Worm (Caenorhabditis elegans) whole organism, early embryonic: ENCODE results near the gene T06A10.2.

ENCODE experiments used
- B0310.2 ChIP-seq: sonication (generic microtip); optimal IDR thresholded peaks from 2 replicates; lab custom pipeline; 2016; ENCODE audit warnings: mild to moderate bottlenecking, missing genetic modification characterization, missing compliant biosample characterization
- F13C5.2 ChIP-seq: sonication (generic microtip); optimal IDR thresholded peaks from 2 replicates; lab custom pipeline; 2017; ENCODE audit warnings: mild to moderate bottlenecking, missing genetic modification characterization, inconsistent platforms, missing compliant biosample characterization
- aly-1 ChIP-seq: sonication (generic microtip); optimal IDR thresholded peaks from 2 replicates; lab custom pipeline; 2016; ENCODE audit warnings: missing genetic modification characterization, missing compliant biosample characterization
- ama-1 ChIP-seq: fragments of 150-350 bp; optimal IDR thresholded peaks from 2 replicates; lab custom pipeline; 2014
- ceh-36 ChIP-seq: sonication (generic microtip); optimal IDR thresholded peaks from 2 replicates; lab custom pipeline; 2016; ENCODE audit warnings: missing genetic modification characterization, inconsistent platforms, missing compliant biosample characterization
- ets-7 ChIP-seq: sonication (generic microtip); optimal IDR thresholded peaks from 2 replicates; lab custom pipeline; 2016; ENCODE audit warnings: missing genotype, missing genetic modification characterization, missing compliant biosample characterization
- flt-1 ChIP-seq: fragments of 200-800 bp; sonication (Bioruptor generic); IDR thresholded peaks from 2 replicates; pipeline ENCODE4 v1.3.6; 2022; ENCODE audit warnings: missing genetic modification characterization, missing compliant biosample characterization
- hmbx-1 ChIP-seq: sonication (generic microtip); optimal IDR thresholded peaks from 2 replicates; lab custom pipeline; 2016; ENCODE audit warnings: mild to moderate bottlenecking, missing genetic modification characterization, missing compliant biosample characterization
- hmg-4 ChIP-seq: fragments of 200-800 bp; sonication (Bioruptor generic); optimal IDR thresholded peaks from 2 replicates; lab custom pipeline; 2018; ENCODE audit warnings: mild to moderate bottlenecking, missing genetic modification characterization, missing compliant biosample characterization
- hnd-1 ChIP-seq: sonication (generic microtip); optimal IDR thresholded peaks from 2 replicates; lab custom pipeline; 2016; ENCODE audit warnings: missing genetic modification characterization, missing compliant biosample characterization
- pes-1 ChIP-seq: fragments of 200-800 bp; sonication (Bioruptor generic); IDR thresholded peaks from 2 replicates; pipeline ENCODE4 v1.3.6; 2022; ENCODE audit warnings: missing genetic modification reagents, missing genetic modification characterization, missing compliant biosample characterization
- tbx-11 ChIP-seq: fragments of 200-800 bp; sonication (Bioruptor generic); IDR thresholded peaks from 2 replicates; pipeline ENCODE4 v1.3.6; 2022; ENCODE audit warnings: missing genetic modification characterization, missing compliant biosample characterization

ce11 chrIV:16920041-16920440 lies 24.7 kb downstream of the T06A10.2 start, which contains the start of gene nep-23:
- TF ChIP-seq ama-1 (lab: Kevin White, UChicago) = no peak
- TF ChIP-seq pes-1 (GFP tag; lab: Robert Waterston, UW) = no peak
- TF ChIP-seq tbx-11 (GFP tag; lab: Robert Waterston, UW) = no peak
- no peak for TF ChIP-seq flt-1 (GFP tag; lab: Robert Waterston, UW)
- no peak for TF ChIP-seq ceh-36 (tag; lab: Kevin White, UChicago)
- no peak for TF ChIP-seq F13C5.2 (tag; lab: Kevin White, UChicago)
- no peak for TF ChIP-seq hmbx-1 (tag; lab: Kevin White, UChicago)
- no peak for TF ChIP-seq aly-1 (tag; lab: Kevin White, UChicago)
- no peak for TF ChIP-seq hnd-1 (tag; lab: Kevin White, UChicago)
- no peak for TF ChIP-seq B0310.2
- TF ChIP-seq hmg-4 (GFP tag; lab: Kevin White, UChicago) = no peak
- TF ChIP-seq ets-7 (tag; lab: Kevin White, UChicago) = no peak
